Worm (Caenorhabditis elegans) whole organism, late embryonic: Measurements from ENCODE around the gene mars-1.
A peak's percentile ranks its signal among the peaks of the same experiment; 100 is the strongest.

ENCODE experiments used
- C08G9.2 ChIP-seq: sonication (generic microtip); optimal IDR thresholded peaks from 2 replicates; lab custom pipeline; 2016; ENCODE audit warnings: mild to moderate bottlenecking, missing genetic modification characterization, moderate library complexity, missing compliant biosample characterization
- C38D4.7 ChIP-seq: fragments of 200-800 bp; sonication (Bioruptor generic); optimal IDR thresholded peaks from 2 replicates; lab custom pipeline; 2018; ENCODE audit warnings: mild to moderate bottlenecking, missing genetic modification characterization, moderate library complexity, missing compliant biosample characterization
- K02D7.2 ChIP-seq: sonication (generic microtip); optimal IDR thresholded peaks from 2 replicates; lab custom pipeline; 2017; ENCODE audit warnings: mild to moderate bottlenecking, missing genetic modification characterization, missing compliant biosample characterization
- K09A11.1 ChIP-seq: sonication (generic microtip); optimal IDR thresholded peaks from 2 replicates; lab custom pipeline; 2017; ENCODE audit warnings: antibody characterized with exemption, mild to moderate bottlenecking, missing genetic modification characterization, missing compliant biosample characterization; ENCODE audit not compliant: insufficient read depth
- T23F11.4 ChIP-seq: fragments of 200-800 bp; sonication (Bioruptor generic); optimal IDR thresholded peaks from 2 replicates; lab custom pipeline; 2018; ENCODE audit warnings: mild to moderate bottlenecking, missing genetic modification characterization, missing compliant biosample characterization
- ahr-1 ChIP-seq: sonication (generic microtip); optimal IDR thresholded peaks from 2 replicates; lab custom pipeline; 2016; ENCODE audit warnings: missing genetic modification characterization, missing compliant biosample characterization
- ceh-14 ChIP-seq: sonication (generic microtip); optimal IDR thresholded peaks from 2 replicates; lab custom pipeline; 2016; ENCODE audit warnings: missing genotype, missing genetic modification characterization, missing compliant biosample characterization
- ceh-18 ChIP-seq: sonication (generic microtip); optimal IDR thresholded peaks from 2 replicates; lab custom pipeline; 2016; ENCODE audit warnings: missing genetic modification characterization, missing compliant biosample characterization
- ceh-2 ChIP-seq: sonication (generic microtip); optimal IDR thresholded peaks from 2 replicates; lab custom pipeline; 2016; ENCODE audit warnings: missing genotype, missing genetic modification characterization, missing compliant biosample characterization
- ceh-24 ChIP-seq: sonication (generic microtip); optimal IDR thresholded peaks from 2 replicates; lab custom pipeline; 2016; ENCODE audit warnings: mild to moderate bottlenecking, missing genetic modification characterization, missing compliant biosample characterization
- ceh-30 ChIP-seq: fragments of 150-350 bp; optimal IDR thresholded peaks from 2 replicates; lab custom pipeline; 2014; ENCODE audit warnings: missing biosample characterization, missing genetic modification characterization
- ceh-31 ChIP-seq: sonication (generic microtip); optimal IDR thresholded peaks from 2 replicates; lab custom pipeline; 2016; ENCODE audit warnings: missing genetic modification characterization, missing compliant biosample characterization
- ceh-34 ChIP-seq: sonication (generic microtip); optimal IDR thresholded peaks from 2 replicates; lab custom pipeline; 2016; ENCODE audit warnings: mild to moderate bottlenecking, missing genetic modification characterization, missing compliant biosample characterization
- ceh-45 ChIP-seq: fragments of 200-800 bp; sonication (Bioruptor generic); IDR thresholded peaks from 2 replicates; pipeline ENCODE4 v1.3.6; 2022; ENCODE audit warnings: missing genetic modification reagents, missing genetic modification characterization, missing compliant biosample characterization
- ceh-6 ChIP-seq: fragments of 200-800 bp; sonication (Bioruptor generic); optimal IDR thresholded peaks from 2 replicates; lab custom pipeline; 2018; ENCODE audit warnings: mild to moderate bottlenecking, missing genetic modification characterization, missing compliant biosample characterization
- che-1 ChIP-seq: sonication (generic microtip); optimal IDR thresholded peaks from 2 replicates; lab custom pipeline; 2016; ENCODE audit warnings: mild to moderate bottlenecking, missing genetic modification characterization, missing compliant biosample characterization
- dmd-4 ChIP-seq: sonication (generic microtip); optimal IDR thresholded peaks from 2 replicates; lab custom pipeline; 2016; ENCODE audit warnings: borderline replicate concordance, missing genetic modification characterization, missing compliant biosample characterization
- elt-2 ChIP-seq: sonication (generic microtip); optimal IDR thresholded peaks from 2 replicates; lab custom pipeline; 2016; ENCODE audit warnings: missing genetic modification reagents, missing genetic modification characterization, missing compliant biosample characterization
- elt-4 ChIP-seq: sonication (generic microtip); optimal IDR thresholded peaks from 2 replicates; lab custom pipeline; 2016; ENCODE audit warnings: missing genetic modification characterization, missing compliant biosample characterization
- ets-4 ChIP-seq: sonication (generic microtip); optimal IDR thresholded peaks from 2 replicates; lab custom pipeline; 2016; ENCODE audit warnings: missing genetic modification characterization, missing compliant biosample characterization
- eyg-1 ChIP-seq: sonication (generic microtip); optimal IDR thresholded peaks from 2 replicates; lab custom pipeline; 2016; ENCODE audit warnings: missing genotype, missing genetic modification characterization, missing compliant biosample characterization
- fax-1 ChIP-seq: sonication (generic microtip); optimal IDR thresholded peaks from 2 replicates; lab custom pipeline; 2016; ENCODE audit warnings: missing genotype, missing genetic modification characterization, missing compliant biosample characterization
- fkh-10 ChIP-seq: fragments of 150-350 bp; optimal IDR thresholded peaks from 2 replicates; lab custom pipeline; 2014; ENCODE audit warnings: missing biosample characterization, missing genetic modification reagents, missing genetic modification characterization
- fkh-6 ChIP-seq: sonication (generic microtip); optimal IDR thresholded peaks from 2 replicates; lab custom pipeline; 2016; ENCODE audit warnings: missing genetic modification characterization, missing compliant biosample characterization
- gmeb-2 ChIP-seq: sonication (generic microtip); optimal IDR thresholded peaks from 2 replicates; lab custom pipeline; 2016; ENCODE audit warnings: missing genetic modification characterization, inconsistent platforms, missing compliant biosample characterization
- hlh-13 ChIP-seq: fragments of 200-800 bp; sonication (Bioruptor generic); optimal IDR thresholded peaks from 2 replicates; lab custom pipeline; 2018; ENCODE audit warnings: mild to moderate bottlenecking, missing genetic modification characterization, missing compliant biosample characterization
- hlh-15 ChIP-seq: sonication (generic microtip); optimal IDR thresholded peaks from 2 replicates; lab custom pipeline; 2016; ENCODE audit warnings: missing genetic modification characterization, missing compliant biosample characterization
- hlh-6 ChIP-seq: sonication (generic microtip); optimal IDR thresholded peaks from 2 replicates; lab custom pipeline; 2016; ENCODE audit warnings: missing genotype, missing genetic modification characterization, missing compliant biosample characterization
- lim-6 ChIP-seq: sonication (generic microtip); optimal IDR thresholded peaks from 2 replicates; lab custom pipeline; 2016; ENCODE audit warnings: missing genetic modification characterization, missing compliant biosample characterization
- lin-11 ChIP-seq: fragments of 200-800 bp; sonication (Bioruptor generic); optimal IDR thresholded peaks from 2 replicates; lab custom pipeline; 2018; ENCODE audit warnings: mild to moderate bottlenecking, missing genetic modification characterization, missing compliant biosample characterization
- madf-2 ChIP-seq: sonication (generic microtip); optimal IDR thresholded peaks from 2 replicates; lab custom pipeline; 2017; ENCODE audit warnings: missing genetic modification characterization, missing compliant biosample characterization
- nfya-1 ChIP-seq: sonication (generic microtip); optimal IDR thresholded peaks from 2 replicates; lab custom pipeline; 2017; ENCODE audit warnings: missing genetic modification characterization, mild to moderate bottlenecking, missing compliant biosample characterization, antibody characterized with exemption, moderate library complexity
- nhr-11 ChIP-seq: fragments of 150-350 bp; optimal IDR thresholded peaks from 2 replicates; lab custom pipeline; 2014; ENCODE audit warnings: missing biosample characterization, missing genetic modification characterization
- nhr-232 ChIP-seq: sonication (generic microtip); optimal IDR thresholded peaks from 2 replicates; lab custom pipeline; 2016; ENCODE audit warnings: missing genetic modification characterization, missing compliant biosample characterization
- npax-4 ChIP-seq: sonication (generic microtip); optimal IDR thresholded peaks from 2 replicates; lab custom pipeline; 2016; ENCODE audit warnings: missing genetic modification characterization, missing compliant biosample characterization
- pag-3 ChIP-seq: sonication (generic microtip); optimal IDR thresholded peaks from 2 replicates; lab custom pipeline; 2016; ENCODE audit warnings: missing compliant biosample characterization, missing genetic modification characterization, borderline replicate concordance
- pha-2 ChIP-seq: sonication (generic microtip); optimal IDR thresholded peaks from 2 replicates; lab custom pipeline; 2017; ENCODE audit warnings: mild to moderate bottlenecking, missing genetic modification characterization, missing compliant biosample characterization
- pros-1 ChIP-seq: fragments of 150-350 bp; optimal IDR thresholded peaks from 2 replicates; lab custom pipeline; 2014; ENCODE audit warnings: missing biosample characterization, missing genetic modification reagents, missing genetic modification characterization
- ref-2 ChIP-seq: sonication (generic microtip); optimal IDR thresholded peaks from 2 replicates; lab custom pipeline; 2016; ENCODE audit warnings: missing genetic modification characterization, missing compliant biosample characterization
- rnt-1 ChIP-seq: sonication (generic microtip); optimal IDR thresholded peaks from 2 replicates; lab custom pipeline; 2016; ENCODE audit warnings: missing genetic modification characterization, missing compliant biosample characterization
- sox-4 ChIP-seq: sonication (generic microtip); optimal IDR thresholded peaks from 2 replicates; lab custom pipeline; 2017; ENCODE audit warnings: mild to moderate bottlenecking, missing genetic modification characterization, inconsistent platforms, missing compliant biosample characterization
- syd-9 ChIP-seq: sonication (generic microtip); optimal IDR thresholded peaks from 2 replicates; lab custom pipeline; 2016; ENCODE audit warnings: mild to moderate bottlenecking, missing genetic modification characterization, moderate library complexity, missing compliant biosample characterization
- tbx-7 ChIP-seq: sonication (generic microtip); optimal IDR thresholded peaks from 2 replicates; lab custom pipeline; 2016; ENCODE audit warnings: missing genotype, missing genetic modification characterization, missing compliant biosample characterization
- ttx-3 ChIP-seq: sonication (generic microtip); optimal IDR thresholded peaks from 2 replicates; lab custom pipeline; 2016; ENCODE audit warnings: missing genetic modification reagents, missing genetic modification characterization, missing compliant biosample characterization
- unc-3 ChIP-seq, 2 experiments: fragments of 200-800 bp in 1 of 2; sonication (Bioruptor generic) in 1 of 2; sonication (generic microtip) in 1 of 2; conservative IDR thresholded peaks in 1 of 2; optimal IDR thresholded peaks in 1 of 2; 2 replicates each; pipeline versions ENCODE4 v1.3.6 to Lab custom; 2016 to 2022; ENCODE audit warnings: missing compliant biosample characterization in 2 of 2, missing genetic modification characterization in 2 of 2, missing genetic modification reagents in 1 of 2
- unc-42 ChIP-seq: sonication (generic microtip); optimal IDR thresholded peaks from 2 replicates; lab custom pipeline; 2016; ENCODE audit warnings: missing genotype, missing genetic modification characterization, missing compliant biosample characterization
- unc-55 ChIP-seq: sonication (generic microtip); optimal IDR thresholded peaks from 2 replicates; lab custom pipeline; 2017; ENCODE audit warnings: missing biosample characterization, missing genetic modification reagents, missing genetic modification characterization
- unc-86 ChIP-seq: sonication (generic microtip); optimal IDR thresholded peaks from 2 replicates; lab custom pipeline; 2016; ENCODE audit warnings: missing genetic modification characterization, missing compliant biosample characterization
- zip-5 ChIP-seq: sonication (generic microtip); optimal IDR thresholded peaks from 2 replicates; lab custom pipeline; 2016; ENCODE audit warnings: missing genetic modification characterization, missing compliant biosample characterization
- ztf-16 ChIP-seq: sonication (generic microtip); optimal IDR thresholded peaks from 2 replicates; lab custom pipeline; 2017; ENCODE audit warnings: missing genetic modification characterization, missing compliant biosample characterization

Gene mars-1

DNA sequence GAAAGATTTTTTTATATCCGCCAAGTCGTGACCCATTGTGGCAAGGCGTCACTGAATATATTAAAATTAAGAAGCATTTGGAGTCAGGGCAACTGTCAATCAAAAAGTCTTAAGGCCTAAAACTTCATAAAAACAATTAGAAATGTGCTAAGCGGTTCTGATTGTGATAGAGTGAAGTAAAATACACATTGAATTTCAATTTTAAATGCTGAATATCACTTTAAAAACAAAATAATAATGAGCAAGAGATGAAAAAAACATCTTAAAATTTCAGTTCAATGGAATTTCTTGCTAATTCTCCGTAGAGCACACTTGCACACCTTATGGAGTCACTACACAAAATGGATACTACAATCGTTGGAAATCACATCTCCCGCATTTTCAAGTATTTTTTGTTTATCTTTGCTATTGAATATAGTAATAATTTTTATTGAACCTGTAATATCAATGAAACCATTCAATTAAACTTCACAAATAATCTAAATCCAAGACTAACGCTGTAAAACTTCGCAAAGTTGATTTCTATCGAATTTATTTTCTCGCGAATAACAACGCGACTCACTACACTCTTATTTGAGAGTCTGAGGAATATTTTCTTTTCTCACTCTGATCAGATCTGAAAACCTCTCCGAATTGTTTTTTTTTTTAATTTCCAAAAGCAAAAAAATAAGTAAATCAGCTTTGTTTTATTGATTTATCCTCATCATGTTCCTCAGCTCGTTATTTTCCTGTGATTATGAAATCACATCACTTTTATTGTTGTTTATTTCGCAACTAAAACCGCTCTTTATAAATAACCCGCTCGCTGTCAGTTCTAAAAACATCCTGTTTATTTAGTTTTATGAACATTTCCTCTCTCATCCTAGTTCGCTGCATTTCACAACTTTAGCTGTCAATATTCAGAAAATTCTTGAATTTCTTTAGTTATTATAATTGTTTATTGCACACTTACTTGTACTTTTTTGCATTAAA, at the start of gene mars-1:
Gene mars-1 (minus strand): TSS at position 51 of the 972 bp plus-strand sequence.
- TF ChIP-seq elt-4 (tag; lab: Kevin White, UChicago): no peak
- no peak for TF ChIP-seq fkh-6 (tag; lab: Kevin White, UChicago)
- no peak for TF ChIP-seq pha-2 (tag; lab: Kevin White, UChicago)
- peak; percentile 32 for TF ChIP-seq syd-9 (tag; lab: Kevin White, UChicago)
- no peak for TF ChIP-seq fkh-10 (GFP tag; lab: Kevin White, UChicago)
- no peak for TF ChIP-seq hlh-13 (GFP tag; lab: Kevin White, UChicago)
- TF ChIP-seq ceh-24 (tag; lab: Kevin White, UChicago): no peak
- TF ChIP-seq hlh-15: no peak
- peak; percentile 72 for TF ChIP-seq fax-1 (tag; lab: Kevin White, UChicago)
- TF ChIP-seq lim-6 (tag; lab: Kevin White, UChicago): peak; percentile 54
- TF ChIP-seq ceh-14 (tag; lab: Kevin White, UChicago): peak; percentile 62
- TF ChIP-seq nhr-232 (tag; lab: Kevin White, UChicago): no peak
- TF ChIP-seq nfya-1 (tag; lab: Kevin White, UChicago): no peak
- TF ChIP-seq unc-86 (tag; lab: Kevin White, UChicago): peak; percentile 57
- peak; percentile 59 for TF ChIP-seq elt-2 (tag; lab: Kevin White, UChicago)
- TF ChIP-seq che-1: no peak
- peak; percentile 53 for TF ChIP-seq ahr-1 (tag; lab: Kevin White, UChicago)
- TF ChIP-seq lin-11 (tag; lab: Kevin White, UChicago): no peak
- TF ChIP-seq pros-1 (tag; lab: Kevin White, UChicago): no peak
- TF ChIP-seq ref-2 (tag; lab: Kevin White, UChicago): peak; percentile 37
- TF ChIP-seq ceh-2 (tag; lab: Kevin White, UChicago): peak; percentile 82
- TF ChIP-seq npax-4 (tag; lab: Kevin White, UChicago): no peak
- peak; percentile 50 for TF ChIP-seq ceh-18 (tag; lab: Kevin White, UChicago)
- no peak for TF ChIP-seq ceh-30 (tag; lab: Kevin White, UChicago)
- TF ChIP-seq rnt-1 (tag; lab: Kevin White, UChicago): peak; percentile 49
- TF ChIP-seq unc-55 (GFP tag; lab: Kevin White, UChicago): no peak
- TF ChIP-seq madf-2 (tag; lab: Kevin White, UChicago): no peak
- TF ChIP-seq ztf-16 (tag; lab: Kevin White, UChicago): no peak
- TF ChIP-seq ttx-3: no peak
- no peak for TF ChIP-seq ceh-6 (GFP tag; lab: Kevin White, UChicago)
- TF ChIP-seq pag-3: no peak
- no peak for TF ChIP-seq gmeb-2 (tag; lab: Kevin White, UChicago)
- TF ChIP-seq hlh-6 (tag; lab: Kevin White, UChicago): no peak
- peak; percentile 85 for TF ChIP-seq C08G9.2 (tag; lab: Kevin White, UChicago)
- TF ChIP-seq ets-4: peak; percentile 90
- peak; percentile 76 for TF ChIP-seq ceh-34
- no peak for TF ChIP-seq unc-3 (GFP tag; conservative IDR thresholded peaks at IDR 0.05; lab: Robert Waterston, UW)
- peak; percentile 60 for TF ChIP-seq unc-3 (tag; optimal IDR thresholded peaks at IDR 0.05; lab: Kevin White, UChicago)
- no peak for TF ChIP-seq ceh-45 (GFP tag; lab: Robert Waterston, UW)
- no peak for TF ChIP-seq nhr-11
- TF ChIP-seq T23F11.4 (GFP tag; lab: Kevin White, UChicago): no peak
- TF ChIP-seq dmd-4 (tag; lab: Kevin White, UChicago): no peak
- TF ChIP-seq unc-42: peak; percentile 60
- peak; percentile 79 for TF ChIP-seq tbx-7 (tag; lab: Kevin White, UChicago)
- TF ChIP-seq C38D4.7 (GFP tag; lab: Kevin White, UChicago): no peak
- peak; percentile 18 for TF ChIP-seq eyg-1 (tag; lab: Kevin White, UChicago)
- no peak for TF ChIP-seq K02D7.2
- TF ChIP-seq zip-5 (tag; lab: Kevin White, UChicago): peak; percentile 93
- no peak for TF ChIP-seq sox-4
- no peak for TF ChIP-seq K09A11.1 (tag; lab: Kevin White, UChicago)
- TF ChIP-seq ceh-31: peak; percentile 94
